Worm (Caenorhabditis elegans) whole organism, L4 larva: ENCODE results near the gene T04C12.9.

ENCODE experiments used
- F26F4.8 ChIP-seq: fragments of 200-800 bp; sonication (Bioruptor generic); conservative IDR thresholded peaks from 2 replicates; pipeline ENCODE4 v1.3.6; 2022; ENCODE audit warnings: missing genetic modification characterization, missing compliant biosample characterization
- R02D3.7 ChIP-seq: fragments of 150-350 bp; sonication (generic microtip); optimal IDR thresholded peaks from 3 replicates; lab custom pipeline; 2014; ENCODE audit warnings: missing biosample characterization, missing genetic modification characterization
- Y105C5A.15 ChIP-seq: fragments of 200-800 bp; sonication (Bioruptor generic); IDR thresholded peaks from 2 replicates; pipeline ENCODE4 v1.3.6; 2022; ENCODE audit warnings: missing genetic modification characterization, missing compliant biosample characterization
- Y5F2A.4 ChIP-seq: fragments of 200-800 bp; sonication (Bioruptor generic); optimal IDR thresholded peaks from 2 replicates; lab custom pipeline; 2018; ENCODE audit warnings: mild to moderate bottlenecking, missing genetic modification characterization, missing compliant biosample characterization
- aha-1 ChIP-seq: fragments of 150-350 bp; peaks from one replicate; lab custom pipeline; 2014; ENCODE audit warnings: missing biosample characterization, missing genetic modification characterization
- aly-2 ChIP-seq: sonication (generic microtip); optimal IDR thresholded peaks from 2 replicates; lab custom pipeline; 2018; ENCODE audit warnings: missing biosample characterization, missing genetic modification characterization
- ama-1 ChIP-seq: fragments of 150-350 bp; optimal IDR thresholded peaks from 2 replicates; lab custom pipeline; 2014; ENCODE audit warnings: inconsistent platforms, mixed read lengths
- arid-1 ChIP-seq: fragments of 200-800 bp; sonication (Bioruptor generic); conservative IDR thresholded peaks from 2 replicates; pipeline ENCODE4 v1.3.6; 2022; ENCODE audit warnings: missing genetic modification reagents, missing genetic modification characterization, missing compliant biosample characterization
- ceh-32 ChIP-seq: sonication (generic microtip); optimal IDR thresholded peaks from 2 replicates; lab custom pipeline; 2016; ENCODE audit warnings: mild to moderate bottlenecking, missing genetic modification characterization, missing compliant biosample characterization; ENCODE audit not compliant: poor library complexity
- ceh-44 ChIP-seq: fragments of 200-800 bp; sonication (Bioruptor generic); IDR thresholded peaks from 2 replicates; pipeline ENCODE4 v1.3.6; 2022; ENCODE audit warnings: missing genetic modification reagents, missing genetic modification characterization, missing compliant biosample characterization
- ctbp-1 ChIP-seq: fragments of 200-800 bp; sonication (Bioruptor generic); IDR thresholded peaks from 2 replicates; pipeline ENCODE4 v1.3.6; 2022; ENCODE audit warnings: missing genetic modification reagents, missing genetic modification characterization, missing compliant biosample characterization
- daf-19 ChIP-seq: fragments of 200-800 bp; sonication (Bioruptor generic); conservative IDR thresholded peaks from 2 replicates; pipeline ENCODE4 v1.3.6; 2022; ENCODE audit warnings: missing genetic modification characterization, missing compliant biosample characterization
- daf-8 ChIP-seq: fragments of 200-800 bp; sonication (Bioruptor generic); IDR thresholded peaks from 2 replicates; pipeline ENCODE4 v1.3.6; 2022; ENCODE audit warnings: missing genetic modification characterization, missing compliant biosample characterization
- dmd-6 ChIP-seq: fragments of 200-800 bp; sonication (Bioruptor generic); IDR thresholded peaks from 2 replicates; pipeline ENCODE4 v1.3.6; 2022; ENCODE audit warnings: missing genetic modification reagents, missing genetic modification characterization, missing compliant biosample characterization
- dmd-8 ChIP-seq: fragments of 200-800 bp; sonication (Bioruptor generic); IDR thresholded peaks from 2 replicates; pipeline ENCODE4 v1.3.6; 2022; ENCODE audit warnings: missing genetic modification characterization, missing compliant biosample characterization
- dve-1 ChIP-seq: sonication (generic microtip); optimal IDR thresholded peaks from 2 replicates; lab custom pipeline; 2017; ENCODE audit warnings: antibody characterized with exemption, mild to moderate bottlenecking, missing genetic modification characterization, missing compliant biosample characterization; ENCODE audit not compliant: insufficient read depth
- egl-27 ChIP-seq: sonication (generic microtip); optimal IDR thresholded peaks from 3 replicates; lab custom pipeline; 2017; ENCODE audit warnings: missing biosample characterization, missing genetic modification reagents, missing genetic modification characterization
- gei-8 ChIP-seq: fragments of 200-800 bp; sonication (Bioruptor generic); optimal IDR thresholded peaks from 2 replicates; lab custom pipeline; 2018; ENCODE audit warnings: mild to moderate bottlenecking, missing genetic modification characterization, missing compliant biosample characterization
- hif-1 ChIP-seq, 2 experiments: sonication (generic microtip); optimal IDR thresholded peaks; 2 replicates each; lab custom pipeline; 2016 to 2017; ENCODE audit warnings: missing compliant biosample characterization in 2 of 2, missing genetic modification characterization in 2 of 2, missing genetic modification reagents in 2 of 2, missing genotype in 2 of 2, mild to moderate bottlenecking in 1 of 2
- hlh-11 ChIP-seq: fragments of 200-800 bp; sonication (Bioruptor generic); optimal IDR thresholded peaks from 2 replicates; lab custom pipeline; 2018; ENCODE audit warnings: mild to moderate bottlenecking, missing genetic modification characterization, missing compliant biosample characterization
- jun-1 ChIP-seq: fragments of 150-350 bp; optimal IDR thresholded peaks from 2 replicates; lab custom pipeline; 2014; ENCODE audit warnings: missing biosample characterization, missing genetic modification reagents, missing genetic modification characterization
- lin-13 ChIP-seq: fragments of 150-350 bp; optimal IDR thresholded peaks from 2 replicates; lab custom pipeline; 2014; ENCODE audit warnings: missing biosample characterization, missing genetic modification reagents, missing genetic modification characterization
- lin-38 ChIP-seq: fragments of 200-800 bp; sonication (Bioruptor generic); IDR thresholded peaks from 2 replicates; pipeline ENCODE4 v1.3.6; 2022; ENCODE audit warnings: missing genetic modification reagents, missing genetic modification characterization, missing compliant biosample characterization
- lin-39 ChIP-seq: fragments of 150-350 bp; optimal IDR thresholded peaks from 2 replicates; lab custom pipeline; 2014; ENCODE audit warnings: missing biosample characterization, missing genetic modification reagents, missing genetic modification characterization
- lir-3 ChIP-seq: sonication (generic microtip); optimal IDR thresholded peaks from 2 replicates; lab custom pipeline; 2016; ENCODE audit warnings: mild to moderate bottlenecking, missing genetic modification characterization, missing compliant biosample characterization
- mdt-29 ChIP-seq: fragments of 200-800 bp; sonication (Bioruptor generic); IDR thresholded peaks from 2 replicates; pipeline ENCODE4 v1.3.6; 2022; ENCODE audit warnings: missing genetic modification reagents, missing genetic modification characterization, missing compliant biosample characterization
- mxl-2 ChIP-seq: fragments of 200-800 bp; sonication (Bioruptor generic); conservative IDR thresholded peaks from 2 replicates; pipeline ENCODE4 v1.3.6; 2022; ENCODE audit warnings: missing genetic modification reagents, missing genetic modification characterization, missing compliant biosample characterization
- mxl-3 ChIP-seq: fragments of 200-800 bp; sonication (Bioruptor generic); optimal IDR thresholded peaks from 2 replicates; lab custom pipeline; 2018; ENCODE audit warnings: mild to moderate bottlenecking, missing genetic modification characterization, missing compliant biosample characterization
- nhr-11 ChIP-seq: fragments of 150-350 bp; optimal IDR thresholded peaks from 2 replicates; lab custom pipeline; 2014; ENCODE audit warnings: missing biosample characterization, missing genetic modification characterization
- nhr-111 ChIP-seq: fragments of 200-800 bp; sonication (Bioruptor generic); optimal IDR thresholded peaks from 2 replicates; lab custom pipeline; 2018; ENCODE audit warnings: mild to moderate bottlenecking, missing genetic modification characterization, missing compliant biosample characterization
- nhr-41 ChIP-seq: fragments of 200-800 bp; sonication (Bioruptor generic); IDR thresholded peaks from 2 replicates; pipeline ENCODE4 v1.3.6; 2022; ENCODE audit warnings: missing genetic modification reagents, missing genetic modification characterization, missing compliant biosample characterization
- nhr-48 ChIP-seq: sonication (generic microtip); optimal IDR thresholded peaks from 2 replicates; lab custom pipeline; 2016; ENCODE audit warnings: mild to moderate bottlenecking, missing genetic modification characterization, missing compliant biosample characterization
- nhr-76 ChIP-seq: fragments of 150-350 bp; optimal IDR thresholded peaks from 2 replicates; lab custom pipeline; 2014; ENCODE audit warnings: missing biosample characterization, missing genetic modification characterization
- nhr-77 ChIP-seq: fragments of 150-350 bp; optimal IDR thresholded peaks from 2 replicates; lab custom pipeline; 2014; ENCODE audit warnings: missing biosample characterization, missing genetic modification characterization
- pha-4 ChIP-seq, 2 experiments: fragments of 150-350 bp in 1 of 2; fragments of 200-800 bp in 1 of 2; sonication (Bioruptor generic) in 1 of 2; IDR thresholded peaks in 1 of 2; optimal IDR thresholded peaks in 1 of 2; 2 replicates each; pipeline versions ENCODE4 v1.3.6 to Lab custom; 2014 to 2022; ENCODE audit warnings: missing genetic modification characterization in 2 of 2, missing genetic modification reagents in 2 of 2, missing biosample characterization in 1 of 2, missing compliant biosample characterization in 1 of 2
- php-3 ChIP-seq: fragments of 200-800 bp; sonication (Bioruptor generic); IDR thresholded peaks from 2 replicates; pipeline ENCODE4 v1.3.6; 2022; ENCODE audit warnings: missing genetic modification reagents, missing genetic modification characterization, missing compliant biosample characterization
- pqm-1 ChIP-seq: sonication (generic microtip); optimal IDR thresholded peaks from 2 replicates; lab custom pipeline; 2017; ENCODE audit warnings: missing biosample characterization, missing genetic modification characterization
- rbr-2 ChIP-seq: sonication (generic microtip); optimal IDR thresholded peaks from 2 replicates; lab custom pipeline; 2016; ENCODE audit warnings: missing genotype, missing genetic modification characterization, missing compliant biosample characterization
- sdz-12 ChIP-seq: fragments of 200-800 bp; sonication (Bioruptor generic); optimal IDR thresholded peaks from 2 replicates; lab custom pipeline; 2018; ENCODE audit warnings: mild to moderate bottlenecking, missing genetic modification characterization, missing compliant biosample characterization
- set-16 ChIP-seq: fragments of 200-800 bp; sonication (Bioruptor generic); IDR thresholded peaks from 2 replicates; pipeline ENCODE4 v1.3.6; 2022; ENCODE audit warnings: missing genetic modification reagents, missing genetic modification characterization, missing compliant biosample characterization
- spr-1 ChIP-seq: sonication (generic microtip); optimal IDR thresholded peaks from 2 replicates; lab custom pipeline; 2016; ENCODE audit warnings: mild to moderate bottlenecking, missing genetic modification characterization, missing compliant biosample characterization
- tag-97 ChIP-seq: fragments of 200-800 bp; sonication (Bioruptor generic); IDR thresholded peaks from 2 replicates; pipeline ENCODE4 v1.3.6; 2022; ENCODE audit warnings: missing genetic modification characterization, missing compliant biosample characterization
- unc-130 ChIP-seq: sonication (generic microtip); optimal IDR thresholded peaks from 2 replicates; lab custom pipeline; 2016; ENCODE audit warnings: missing genetic modification reagents, missing genetic modification characterization, missing compliant biosample characterization
- unc-62 ChIP-seq, 3 experiments: fragments of 150-350 bp in 1 of 3; sonication (generic microtip); optimal IDR thresholded peaks in 2 of 3; peaks in 1 of 3; 1 replicate in 1 of 3; 2 replicates in 2 of 3; lab custom pipeline; 2014 to 2017; ENCODE audit warnings: missing biosample characterization in 3 of 3, missing genetic modification characterization in 3 of 3, missing genetic modification reagents in 3 of 3, missing genotype in 1 of 3
- zag-1 ChIP-seq: fragments of 150-350 bp; optimal IDR thresholded peaks from 2 replicates; lab custom pipeline; 2014; ENCODE audit warnings: missing biosample characterization, missing genetic modification characterization
- zip-11 ChIP-seq: fragments of 200-800 bp; sonication (Bioruptor generic); IDR thresholded peaks from 2 replicates; pipeline ENCODE4 v1.3.6; 2022; ENCODE audit warnings: missing genetic modification characterization, missing compliant biosample characterization
- zip-2 ChIP-seq: fragments of 150-350 bp; optimal IDR thresholded peaks from 2 replicates; lab custom pipeline; 2014; ENCODE audit warnings: missing biosample characterization, missing genetic modification characterization

The T04C12.9 gene

DNA sequence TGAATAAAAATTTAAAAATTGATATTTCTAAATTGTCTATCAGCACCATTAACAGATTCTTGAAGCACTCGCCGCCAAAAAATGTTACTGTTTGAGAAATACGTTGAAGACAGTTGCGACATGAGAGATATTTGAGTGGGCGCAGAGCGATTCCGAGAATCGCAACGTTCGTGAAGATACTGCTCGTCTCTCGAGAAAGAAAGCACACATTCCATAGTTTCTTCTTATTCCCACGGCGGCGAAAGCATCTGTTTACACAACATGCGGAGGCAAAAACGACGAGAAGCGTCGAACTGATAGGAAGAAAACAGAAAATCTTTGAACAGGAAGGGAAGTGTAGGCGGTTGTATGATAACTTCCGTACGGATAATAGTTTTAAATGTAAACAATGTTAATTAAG lies 19.5 kb upstream of the T04C12.9 start (continued):
- TF ChIP-seq jun-1 (tag; lab: Kevin White, UChicago) (no peak), daf-19 (GFP tag; lab: Robert Waterston, UW) (no peak), dve-1 (tag; lab: Kevin White, UChicago) (peak; percentile 11), unc-62 (GFP tag; optimal IDR thresholded peaks at IDR 0.05 in 1 of 2; lab: Kevin White, UChicago) (peak in 1 of 2 experiments; percentile 94), unc-62 (tag; optimal IDR thresholded peaks at IDR 0.05; lab: Kevin White, UChicago) (no peak), unc-130 (GFP tag; lab: Kevin White, UChicago) (no peak), nhr-76 (tag; lab: Kevin White, UChicago) (no peak)

DNA sequence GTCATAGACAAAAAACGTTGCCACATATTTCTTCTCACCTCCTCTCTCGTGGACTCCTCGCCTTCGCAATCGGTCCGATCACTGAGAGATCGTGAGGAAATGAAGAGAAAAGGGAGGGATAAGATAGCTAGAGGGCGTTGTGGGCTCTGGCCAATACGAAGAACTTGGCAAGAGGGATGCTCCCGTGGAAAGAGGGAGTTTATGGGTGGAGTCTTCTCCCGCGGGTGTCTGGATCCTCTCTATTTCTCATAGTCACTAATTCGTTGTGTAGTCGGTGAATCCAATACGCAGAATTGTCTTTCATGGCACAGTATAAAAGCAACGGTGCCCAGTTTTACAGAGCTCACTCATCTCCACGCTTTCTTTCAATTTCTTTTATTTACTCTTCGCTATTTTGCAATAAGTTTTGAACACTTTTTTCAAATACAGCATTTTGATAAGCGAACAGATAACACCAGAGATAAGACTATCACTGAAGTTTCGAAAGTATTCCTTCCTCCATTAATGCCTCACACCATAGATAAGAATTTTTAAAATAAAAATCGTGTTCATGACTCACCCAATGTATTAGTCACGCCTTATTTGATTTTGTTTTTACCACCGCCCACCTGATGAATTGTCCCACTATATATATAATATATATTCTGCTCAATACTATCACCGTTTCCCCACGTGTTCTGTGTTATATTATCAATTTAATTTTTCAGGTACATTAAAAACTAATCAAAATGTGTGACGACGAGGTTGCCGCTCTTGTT lies 17.5 kb upstream of the T04C12.9 start, which contains the start of gene act-1:
act-1 (plus strand) TSS at position 708 of the 758 bp plus-strand sequence.
- peak; percentile 5 for TF ChIP-seq ama-1
- no peak for TF ChIP-seq R02D3.7 (tag; lab: Kevin White, UChicago)
- 0 out of 2 replicates have a peak, but pooled peaks have one; percentile 13 for TF ChIP-seq set-16 (GFP tag; lab: Robert Waterston, UW)
- no peak for TF ChIP-seq gei-8 (GFP tag; lab: Kevin White, UChicago)
- TF ChIP-seq daf-8 (GFP tag; lab: Robert Waterston, UW), result no peak
- TF ChIP-seq nhr-48, result no peak
- TF ChIP-seq rbr-2 (tag; lab: Kevin White, UChicago), result no peak
- no peak for TF ChIP-seq Y5F2A.4 (GFP tag; lab: Kevin White, UChicago)
- TF ChIP-seq mxl-3 (GFP tag; lab: Kevin White, UChicago), result no peak
- TF ChIP-seq lin-38 (GFP tag; lab: Robert Waterston, UW), result no peak
- TF ChIP-seq dve-1 (tag; lab: Kevin White, UChicago), result peak; percentile 26
- no peak for TF ChIP-seq lin-13 (GFP tag; lab: Kevin White, UChicago)
- 0 out of 2 replicates have a peak, but pooled peaks have one; percentile 41 for TF ChIP-seq dmd-6 (GFP tag; lab: Robert Waterston, UW)
- no peak for TF ChIP-seq Y105C5A.15 (GFP tag; lab: Robert Waterston, UW)
- TF ChIP-seq zip-2 (tag; lab: Kevin White, UChicago), result no peak
- no peak for TF ChIP-seq nhr-41 (GFP tag; lab: Robert Waterston, UW)
- TF ChIP-seq ctbp-1, result 0 out of 2 replicates have a peak, but pooled peaks have one; percentile 61
- TF ChIP-seq F26F4.8 (GFP tag; lab: Robert Waterston, UW), result no peak
- no peak for TF ChIP-seq ceh-32
- no peak for TF ChIP-seq spr-1 (tag; lab: Kevin White, UChicago)
- TF ChIP-seq mdt-29, result no peak
- TF ChIP-seq zag-1 (tag; lab: Kevin White, UChicago), result no peak
- TF ChIP-seq php-3 (GFP tag; lab: Robert Waterston, UW), result no peak
- TF ChIP-seq lin-39, result no peak
- peak; percentile 6 for TF ChIP-seq nhr-77 (tag; lab: Kevin White, UChicago)
- TF ChIP-seq mxl-2 (GFP tag; lab: Robert Waterston, UW), result no peak
- TF ChIP-seq unc-130 (GFP tag; lab: Kevin White, UChicago), result no peak
- no peak for TF ChIP-seq pha-4 (GFP tag; IDR thresholded peaks at IDR 0.05; lab: Robert Waterston, UW)
- TF ChIP-seq pha-4 (tag; optimal IDR thresholded peaks at IDR 0.05; lab: Kevin White, UChicago), result no peak
- no peak for TF ChIP-seq sdz-12 (GFP tag; lab: Kevin White, UChicago)
- TF ChIP-seq nhr-111, result no peak
- TF ChIP-seq ceh-44, result no peak
- TF ChIP-seq arid-1 (GFP tag; lab: Robert Waterston, UW), result 0 out of 2 replicates have a peak, but pooled peaks have one; percentile 4
- TF ChIP-seq aly-2 (tag; lab: Kevin White, UChicago), result no peak
- peak; percentile 34 for TF ChIP-seq hlh-11 (tag; lab: Kevin White, UChicago)
- peak; percentile 95 for TF ChIP-seq pqm-1 (tag; lab: Kevin White, UChicago)
- TF ChIP-seq nhr-11 (tag; lab: Kevin White, UChicago), result peak; percentile 73
- no peak for TF ChIP-seq lir-3 (tag; lab: Kevin White, UChicago)
- TF ChIP-seq aha-1 (tag; lab: Kevin White, UChicago), result no peak
- TF ChIP-seq dmd-8 (GFP tag; lab: Robert Waterston, UW), result no peak
- no peak; the same call in 1 of the 2 replicates for TF ChIP-seq daf-19 (GFP tag; lab: Robert Waterston, UW)
- TF ChIP-seq egl-27 (tag; lab: Kevin White, UChicago), result no peak
- no peak for TF ChIP-seq hif-1 (tag; optimal IDR thresholded peaks at IDR 0.05; lab: Kevin White, UChicago)
- no peak for TF ChIP-seq zip-11
- no peak for TF ChIP-seq tag-97 (GFP tag; lab: Robert Waterston, UW)
